Worm (Caenorhabditis elegans) whole organism, young adult: ENCODE data around the gene fut-5.
A peak's percentile ranks its signal among the peaks of the same experiment; 100 is the strongest.

Experiments
- F10E7.11 ChIP-seq: sonication (generic microtip); optimal IDR thresholded peaks from 2 replicates; lab custom pipeline; 2017; ENCODE audit warnings: mild to moderate bottlenecking, missing genetic modification characterization, moderate library complexity, missing compliant biosample characterization
- F33H1.4 ChIP-seq: fragments of 200-800 bp; sonication (Bioruptor generic); IDR thresholded peaks from 2 replicates; pipeline ENCODE4 v1.3.6; 2022; ENCODE audit warnings: missing genetic modification reagents, missing genetic modification characterization, missing compliant biosample characterization
- F49E8.2 ChIP-seq: sonication (generic microtip); optimal IDR thresholded peaks from 3 replicates; lab custom pipeline; 2017; ENCODE audit warnings: missing genetic modification characterization, mild to moderate bottlenecking, missing compliant biosample characterization, antibody characterized with exemption, moderate library complexity; ENCODE audit not compliant: insufficient read depth
- F52B5.7 ChIP-seq: sonication (generic microtip); optimal IDR thresholded peaks from 2 replicates; lab custom pipeline; 2016; ENCODE audit warnings: mild to moderate bottlenecking, missing genetic modification characterization, missing compliant biosample characterization
- Y56A3A.18 ChIP-seq: fragments of 200-800 bp; sonication (Bioruptor generic); IDR thresholded peaks from 2 replicates; pipeline ENCODE4 v1.3.6; 2022; ENCODE audit warnings: missing genetic modification reagents, missing genetic modification characterization, missing compliant biosample characterization
- Y79H2A.3 ChIP-seq: fragments of 200-800 bp; sonication (Bioruptor generic); conservative IDR thresholded peaks from 2 replicates; pipeline ENCODE4 v1.3.6; 2022; ENCODE audit warnings: missing genetic modification reagents, missing genetic modification characterization, missing compliant biosample characterization
- Y95B8A.8 ChIP-seq: fragments of 200-800 bp; sonication (Bioruptor generic); IDR thresholded peaks from 2 replicates; pipeline ENCODE4 v1.3.6; 2022; ENCODE audit warnings: missing genetic modification reagents, missing genetic modification characterization, missing compliant biosample characterization
- attf-3 ChIP-seq: fragments of 200-800 bp; sonication (Bioruptor generic); conservative IDR thresholded peaks from 2 replicates; pipeline ENCODE4 v1.3.6; 2022; ENCODE audit warnings: missing genetic modification reagents, missing genetic modification characterization, missing compliant biosample characterization
- attf-5 ChIP-seq: fragments of 200-800 bp; sonication (Bioruptor generic); optimal IDR thresholded peaks from 2 replicates; lab custom pipeline; 2018; ENCODE audit warnings: mild to moderate bottlenecking, missing genetic modification characterization, missing compliant biosample characterization
- attf-6 ChIP-seq: fragments of 200-800 bp; sonication (Bioruptor generic); IDR thresholded peaks from 2 replicates; pipeline ENCODE4 v1.3.6; 2022; ENCODE audit warnings: missing genetic modification reagents, missing genetic modification characterization, missing compliant biosample characterization
- ceh-100 ChIP-seq: fragments of 200-800 bp; sonication (Bioruptor generic); IDR thresholded peaks from 2 replicates; pipeline ENCODE4 v1.3.6; 2022; ENCODE audit warnings: missing genetic modification reagents, missing genetic modification characterization, missing compliant biosample characterization
- die-1 ChIP-seq: sonication (generic microtip); optimal IDR thresholded peaks from 2 replicates; lab custom pipeline; 2016; ENCODE audit warnings: missing genotype, mild to moderate bottlenecking, missing genetic modification characterization, missing compliant biosample characterization
- dox-1 ChIP-seq: fragments of 200-800 bp; sonication (Bioruptor generic); IDR thresholded peaks from 2 replicates; pipeline ENCODE4 v1.3.6; 2022; ENCODE audit warnings: missing genetic modification reagents, missing genetic modification characterization, missing compliant biosample characterization
- egl-18 ChIP-seq: fragments of 200-800 bp; sonication (Bioruptor generic); IDR thresholded peaks from 2 replicates; pipeline ENCODE4 v1.3.6; 2022; ENCODE audit warnings: missing genetic modification reagents, missing genetic modification characterization, missing compliant biosample characterization
- egl-44 ChIP-seq: fragments of 200-800 bp; sonication (Bioruptor generic); IDR thresholded peaks from 2 replicates; pipeline ENCODE4 v1.3.6; 2022; ENCODE audit warnings: missing genetic modification reagents, missing genetic modification characterization, missing compliant biosample characterization
- him-1 ChIP-seq: sonication (generic microtip); optimal IDR thresholded peaks from 2 replicates; lab custom pipeline; 2016; ENCODE audit warnings: missing genotype, missing genetic modification reagents, missing genetic modification characterization, missing compliant biosample characterization
- hmg-1.2 ChIP-seq: fragments of 200-800 bp; sonication (Bioruptor generic); IDR thresholded peaks from 2 replicates; pipeline ENCODE4 v1.3.6; 2022; ENCODE audit warnings: missing genetic modification reagents, missing genetic modification characterization, missing compliant biosample characterization
- lag-1 ChIP-seq: fragments of 200-800 bp; sonication (Bioruptor generic); IDR thresholded peaks from 2 replicates; pipeline ENCODE4 v1.3.6; 2022; ENCODE audit warnings: missing genetic modification reagents, missing genetic modification characterization, missing compliant biosample characterization
- lin-26 ChIP-seq: fragments of 200-800 bp; sonication (Bioruptor generic); IDR thresholded peaks from 2 replicates; pipeline ENCODE4 v1.3.6; 2022; ENCODE audit warnings: missing genetic modification reagents, missing genetic modification characterization, missing compliant biosample characterization
- lin-40 ChIP-seq: sonication (generic microtip); optimal IDR thresholded peaks from 2 replicates; lab custom pipeline; 2016; ENCODE audit warnings: missing genetic modification characterization, mild to moderate bottlenecking, missing compliant biosample characterization, missing genotype, missing genetic modification reagents
- madf-3 ChIP-seq: fragments of 200-800 bp; sonication (Bioruptor generic); IDR thresholded peaks from 2 replicates; pipeline ENCODE4 v1.3.6; 2022; ENCODE audit warnings: missing genetic modification reagents, missing genetic modification characterization, missing compliant biosample characterization
- madf-8 ChIP-seq: fragments of 200-800 bp; sonication (Bioruptor generic); conservative IDR thresholded peaks from 2 replicates; pipeline ENCODE4 v1.3.6; 2022; ENCODE audit warnings: missing genetic modification reagents, missing genetic modification characterization, missing compliant biosample characterization
- mcd-1 ChIP-seq: fragments of 200-800 bp; sonication (Bioruptor generic); IDR thresholded peaks from 2 replicates; pipeline ENCODE4 v1.3.6; 2022; ENCODE audit warnings: missing genetic modification reagents, missing genetic modification characterization, missing compliant biosample characterization
- nhr-179 ChIP-seq: sonication (generic microtip); optimal IDR thresholded peaks from 2 replicates; lab custom pipeline; 2016; ENCODE audit warnings: mild to moderate bottlenecking, missing genetic modification characterization, missing compliant biosample characterization
- nhr-80 ChIP-seq: sonication (generic microtip); optimal IDR thresholded peaks from 2 replicates; lab custom pipeline; 2016; ENCODE audit warnings: missing genetic modification characterization, missing compliant biosample characterization
- rcor-1 ChIP-seq: fragments of 200-800 bp; sonication (Bioruptor generic); IDR thresholded peaks from 2 replicates; pipeline ENCODE4 v1.3.6; 2022; ENCODE audit warnings: missing genetic modification reagents, missing genetic modification characterization, missing compliant biosample characterization
- rpc-1 ChIP-seq, 2 experiments: fragments of 150-350 bp in 1 of 2; sonication (generic microtip) in 1 of 2; optimal IDR thresholded peaks; 2 replicates each; lab custom pipeline; 2014 to 2018; ENCODE audit warnings: missing biosample characterization in 1 of 2, missing genetic modification characterization in 1 of 2, missing genetic modification reagents in 1 of 2, missing genotype in 1 of 2
- sea-2 ChIP-seq: fragments of 200-800 bp; sonication (Bioruptor generic); IDR thresholded peaks from 2 replicates; pipeline ENCODE4 v1.3.6; 2022; ENCODE audit warnings: missing genetic modification characterization, missing compliant biosample characterization
- snpc-3.4 ChIP-seq: sonication (generic microtip); optimal IDR thresholded peaks from 2 replicates; lab custom pipeline; 2017; ENCODE audit warnings: missing genetic modification characterization, mild to moderate bottlenecking, missing compliant biosample characterization, antibody characterized with exemption, moderate library complexity, missing genotype, missing genetic modification reagents
- unc-62 ChIP-seq: fragments of 150-350 bp; optimal IDR thresholded peaks from 2 replicates; lab custom pipeline; 2014; ENCODE audit warnings: missing biosample characterization, missing genetic modification reagents, missing genetic modification characterization
- xnd-1 ChIP-seq: sonication (generic microtip); optimal IDR thresholded peaks from 2 replicates; lab custom pipeline; 2016; ENCODE audit warnings: missing genotype, missing genetic modification reagents, missing genetic modification characterization, missing compliant biosample characterization
- zfh-2 ChIP-seq: fragments of 200-800 bp; sonication (Bioruptor generic); conservative IDR thresholded peaks from 2 replicates; pipeline ENCODE4 v1.3.6; 2022; ENCODE audit warnings: missing genetic modification reagents, missing genetic modification characterization, missing compliant biosample characterization
- ztf-25 ChIP-seq: fragments of 200-800 bp; sonication (Bioruptor generic); IDR thresholded peaks from 2 replicates; pipeline ENCODE4 v1.3.6; 2022; ENCODE audit warnings: missing genetic modification reagents, missing genetic modification characterization, missing compliant biosample characterization
- ztf-28 ChIP-seq: fragments of 200-800 bp; sonication (Bioruptor generic); IDR thresholded peaks from 2 replicates; pipeline ENCODE4 v1.3.6; 2022; ENCODE audit warnings: missing genetic modification reagents, missing genetic modification characterization, missing compliant biosample characterization

Gene fut-5

ce11 chrII:4673670-4674069 lies 6.2 kb upstream of the fut-5 start (continued):
- no peak for TF ChIP-seq F52B5.7

- TF ChIP-seq lag-1 (GFP tag; lab: Robert Waterston, UW) (no peak), zfh-2 (GFP tag; lab: Robert Waterston, UW) (peak; percentile 64)
Observed at ce11 chrII:4673242-4673641, 5.8 kb upstream of the fut-5 start.

- TF ChIP-seq rpc-1 (optimal IDR thresholded peaks at IDR 0.05; lab: Kevin White, UChicago) (no peak), rpc-1 (tag; optimal IDR thresholded peaks at IDR 0.05; lab: Kevin White, UChicago) (no peak), Y56A3A.18 (GFP tag; lab: Robert Waterston, UW) (no peak), snpc-3.4 (tag; lab: Kevin White, UChicago) (no peak), attf-3 (GFP tag; lab: Robert Waterston, UW) (0 out of 2 replicates have a peak, but pooled peaks have one; percentile 25), madf-8 (GFP tag; lab: Robert Waterston, UW) (no peak), egl-18 (GFP tag; lab: Robert Waterston, UW) (no peak), egl-44 (GFP tag; lab: Robert Waterston, UW) (0 out of 2 replicates have a peak, but pooled peaks have one; percentile 33), lin-26 (no peak), Y79H2A.3 (GFP tag; lab: Robert Waterston, UW) (no peak), lag-1 (GFP tag; lab: Robert Waterston, UW) (no peak), lin-40 (tag; lab: Kevin White, UChicago) (no peak), nhr-80 (tag; lab: Kevin White, UChicago) (peak; percentile 77), Y95B8A.8 (no peak), die-1 (tag; lab: Kevin White, UChicago) (peak; percentile 7), nhr-179 (tag; lab: Kevin White, UChicago) (no peak), ztf-28 (GFP tag; lab: Robert Waterston, UW) (no peak), ztf-25 (GFP tag; lab: Robert Waterston, UW) (no peak), rcor-1 (no peak), attf-5 (GFP tag; lab: Kevin White, UChicago) (peak; percentile 70), mcd-1 (GFP tag; lab: Robert Waterston, UW) (0 out of 2 replicates have a peak, but pooled peaks have one; percentile 33), F10E7.11 (tag; lab: Kevin White, UChicago) (no peak), F33H1.4 (GFP tag; lab: Robert Waterston, UW) (no peak), him-1 (tag; lab: Kevin White, UChicago) (no peak), zfh-2 (GFP tag; lab: Robert Waterston, UW) (0 out of 2 replicates have a peak, but pooled peaks have one; percentile 31), hmg-1.2 (GFP tag; lab: Robert Waterston, UW) (no peak; the same call in 1 of the 2 replicates), madf-3 (GFP tag; lab: Robert Waterston, UW) (0 out of 2 replicates have a peak, but pooled peaks have one; percentile 29), attf-6 (no peak), xnd-1 (tag; lab: Kevin White, UChicago) (no peak), ceh-100 (GFP tag; lab: Robert Waterston, UW) (no peak), dox-1 (GFP tag; lab: Robert Waterston, UW) (peak; percentile 66), F49E8.2 (no peak), sea-2 (no peak), unc-62 (GFP tag; lab: Kevin White, UChicago) (no peak)
Observed at ce11 chrII:4672584-4673110, 5.2 kb upstream of the fut-5 start, which contains the start of the genes clec-140 and hmg-11. TSS of gene clec-140 (plus strand) at chrII:4673060. TSS of gene hmg-11 (plus strand) at chrII:4673085.
